Worm (Caenorhabditis elegans) whole organism, L2 larva: ENCODE results near the gene Y38H6C.8.

ENCODE experiments used
- C34F6.9 ChIP-seq: fragments of 150-350 bp; optimal IDR thresholded peaks from 2 replicates; lab custom pipeline; 2014; ENCODE audit warnings: missing biosample characterization, missing genetic modification characterization
- F13H6.1 ChIP-seq: sonication (generic microtip); optimal IDR thresholded peaks from 2 replicates; lab custom pipeline; 2016; ENCODE audit warnings: missing genetic modification characterization, missing compliant biosample characterization
- R02D3.7 ChIP-seq: fragments of 150-350 bp; optimal IDR thresholded peaks from 2 replicates; lab custom pipeline; 2014; ENCODE audit warnings: missing biosample characterization, missing genetic modification characterization
- ZK546.5 ChIP-seq: sonication (generic microtip); optimal IDR thresholded peaks from 2 replicates; lab custom pipeline; 2017; ENCODE audit warnings: missing biosample characterization, missing genetic modification characterization
- aly-2 ChIP-seq: fragments of 150-350 bp; optimal IDR thresholded peaks from 2 replicates; lab custom pipeline; 2014; ENCODE audit warnings: missing biosample characterization, missing genetic modification characterization
- ceh-16 ChIP-seq: fragments of 150-350 bp; optimal IDR thresholded peaks from 2 replicates; lab custom pipeline; 2014; ENCODE audit warnings: missing biosample characterization, missing genetic modification characterization
- ceh-82 ChIP-seq: fragments of 150-350 bp; optimal IDR thresholded peaks from 2 replicates; lab custom pipeline; 2014; ENCODE audit warnings: missing biosample characterization, missing genetic modification characterization
- crh-2 ChIP-seq: sonication (generic microtip); optimal IDR thresholded peaks from 2 replicates; lab custom pipeline; 2017; ENCODE audit warnings: missing biosample characterization, missing genetic modification characterization
- dmd-4 ChIP-seq: sonication (generic microtip); optimal IDR thresholded peaks from 2 replicates; lab custom pipeline; 2017; ENCODE audit warnings: missing biosample characterization, missing genetic modification characterization
- egl-27 ChIP-seq: sonication (generic microtip); optimal IDR thresholded peaks from 3 replicates; lab custom pipeline; 2017; ENCODE audit warnings: missing biosample characterization, missing genetic modification reagents, missing genetic modification characterization
- elt-1 ChIP-seq: fragments of 150-350 bp; optimal IDR thresholded peaks from 2 replicates; lab custom pipeline; 2014; ENCODE audit warnings: missing biosample characterization, missing genetic modification characterization
- fos-1 ChIP-seq: fragments of 150-350 bp; optimal IDR thresholded peaks from 2 replicates; lab custom pipeline; 2014; ENCODE audit warnings: missing biosample characterization, missing genetic modification characterization
- gmeb-1 ChIP-seq: fragments of 150-350 bp; optimal IDR thresholded peaks from 2 replicates; lab custom pipeline; 2014; ENCODE audit warnings: missing biosample characterization, missing genetic modification characterization
- lin-11 ChIP-seq: fragments of 150-350 bp; sonication (generic microtip); optimal IDR thresholded peaks from 2 replicates; lab custom pipeline; 2014; ENCODE audit warnings: missing biosample characterization, missing genetic modification characterization, inconsistent platforms, mixed read lengths
- lin-39 ChIP-seq: fragments of 150-350 bp; optimal IDR thresholded peaks from 2 replicates; lab custom pipeline; 2014; ENCODE audit warnings: missing biosample characterization, missing genetic modification reagents, missing genetic modification characterization
- lsy-2 ChIP-seq, 2 experiments: fragments of 150-350 bp in 1 of 2; sonication (generic microtip) in 1 of 2; optimal IDR thresholded peaks; 2 replicates each; lab custom pipeline; 2014 to 2017; ENCODE audit warnings: missing biosample characterization in 2 of 2, missing genetic modification characterization in 2 of 2
- mab-5 ChIP-seq: fragments of 150-350 bp; optimal IDR thresholded peaks from 2 replicates; lab custom pipeline; 2014; ENCODE audit warnings: missing biosample characterization, missing genetic modification characterization
- mbf-1 ChIP-seq: sonication (generic microtip); optimal IDR thresholded peaks from 2 replicates; lab custom pipeline; 2017; ENCODE audit warnings: missing biosample characterization, missing genetic modification characterization
- mdl-1 ChIP-seq, 2 experiments: fragments of 150-350 bp in 1 of 2; sonication (generic microtip) in 1 of 2; optimal IDR thresholded peaks; 2 replicates each; lab custom pipeline; 2017; ENCODE audit warnings: missing biosample characterization in 2 of 2, missing genetic modification characterization in 2 of 2
- nhr-11 ChIP-seq: fragments of 150-350 bp; optimal IDR thresholded peaks from 2 replicates; lab custom pipeline; 2014; ENCODE audit warnings: missing biosample characterization, missing genetic modification characterization
- nhr-12 ChIP-seq: fragments of 150-350 bp; optimal IDR thresholded peaks from 2 replicates; lab custom pipeline; 2014; ENCODE audit warnings: missing biosample characterization, missing genetic modification characterization
- nhr-129 ChIP-seq: fragments of 150-350 bp; optimal IDR thresholded peaks from 2 replicates; lab custom pipeline; 2014; ENCODE audit warnings: missing biosample characterization, missing genetic modification characterization
- nhr-21 ChIP-seq: fragments of 150-350 bp; optimal IDR thresholded peaks from 2 replicates; lab custom pipeline; 2014; ENCODE audit warnings: missing biosample characterization, missing genetic modification characterization
- nhr-237 ChIP-seq: fragments of 150-350 bp; optimal IDR thresholded peaks from 2 replicates; lab custom pipeline; 2014; ENCODE audit warnings: missing biosample characterization, missing genetic modification characterization
- nhr-25 ChIP-seq: fragments of 150-350 bp; sonication (generic microtip); optimal IDR thresholded peaks from 3 replicates; lab custom pipeline; 2014; ENCODE audit warnings: missing biosample characterization, missing genetic modification characterization
- nhr-6 ChIP-seq: fragments of 150-350 bp; optimal IDR thresholded peaks from 2 replicates; lab custom pipeline; 2014; ENCODE audit warnings: missing biosample characterization, missing genetic modification characterization
- nhr-77 ChIP-seq: fragments of 150-350 bp; optimal IDR thresholded peaks from 2 replicates; lab custom pipeline; 2014; ENCODE audit warnings: missing biosample characterization, missing genetic modification characterization
- peb-1 ChIP-seq: fragments of 150-350 bp; optimal IDR thresholded peaks from 2 replicates; lab custom pipeline; 2014; ENCODE audit warnings: missing biosample characterization, missing genetic modification characterization
- sem-4 ChIP-seq: fragments of 150-350 bp; optimal IDR thresholded peaks from 2 replicates; lab custom pipeline; 2014; ENCODE audit warnings: missing biosample characterization, missing genetic modification reagents, missing genetic modification characterization
- skn-1 ChIP-seq: sonication (generic microtip); optimal IDR thresholded peaks from 2 replicates; lab custom pipeline; 2017; ENCODE audit warnings: missing biosample characterization, missing genetic modification characterization
- sma-3 ChIP-seq: sonication (generic microtip); optimal IDR thresholded peaks from 2 replicates; lab custom pipeline; 2016; ENCODE audit warnings: missing genetic modification reagents, missing genetic modification characterization, missing compliant biosample characterization
- sma-9 ChIP-seq, 2 experiments: fragments of 150-350 bp in 1 of 2; sonication (generic microtip) in 1 of 2; optimal IDR thresholded peaks; 2 replicates each; lab custom pipeline; 2014 to 2016; ENCODE audit warnings: missing genetic modification characterization in 2 of 2, mild to moderate bottlenecking in 1 of 2, missing biosample characterization in 1 of 2, missing compliant biosample characterization in 1 of 2, missing genetic modification reagents in 1 of 2, moderate library complexity in 1 of 2
- snpc-4 ChIP-seq: fragments of 150-350 bp; optimal IDR thresholded peaks from 2 replicates; lab custom pipeline; 2014; ENCODE audit warnings: missing biosample characterization, missing genetic modification characterization
- unc-39 ChIP-seq: fragments of 150-350 bp; optimal IDR thresholded peaks from 2 replicates; lab custom pipeline; 2014; ENCODE audit warnings: missing biosample characterization, missing genetic modification characterization
- unc-55 ChIP-seq: fragments of 150-350 bp; sonication (generic microtip); optimal IDR thresholded peaks from 3 replicates; lab custom pipeline; 2014; ENCODE audit warnings: missing biosample characterization, missing genetic modification reagents, missing genetic modification characterization
- unc-62 ChIP-seq: fragments of 150-350 bp; optimal IDR thresholded peaks from 2 replicates; lab custom pipeline; 2014; ENCODE audit warnings: missing biosample characterization, missing genetic modification reagents, missing genetic modification characterization
- ztf-1 ChIP-seq: fragments of 200-800 bp; sonication (Bioruptor generic); conservative IDR thresholded peaks from 2 replicates; pipeline ENCODE4 v1.3.6; 2022; ENCODE audit warnings: missing genetic modification characterization, missing compliant biosample characterization
- ztf-4 ChIP-seq: fragments of 150-350 bp; optimal IDR thresholded peaks from 2 replicates; lab custom pipeline; 2014; ENCODE audit warnings: missing biosample characterization, missing genetic modification characterization

Gene Y38H6C.8

DNA sequence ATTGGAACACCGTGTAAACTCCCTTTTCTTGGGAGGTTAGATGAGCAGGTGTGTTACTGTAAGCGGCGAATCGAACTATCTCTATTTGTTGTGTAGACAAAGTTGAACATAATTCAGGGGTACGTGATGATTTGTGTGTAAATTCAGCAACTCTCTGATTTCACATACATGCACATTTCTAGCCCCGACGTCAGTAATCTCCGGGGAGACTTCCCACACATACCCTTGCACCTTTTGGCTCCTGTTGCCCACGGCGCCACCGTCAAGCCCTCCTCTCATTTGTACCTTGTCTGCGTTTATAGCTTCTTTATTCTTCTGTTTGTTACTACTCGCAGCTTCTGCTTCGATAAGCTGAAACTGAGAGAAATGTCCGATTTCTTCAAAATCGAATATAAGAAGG, 5.2 kb downstream of the Y38H6C.8 start, which contains the start of gene Y38H6C.25:
TSS of gene Y38H6C.25 (plus strand) at position 301 of the 400 bp plus-strand sequence.
- TF ChIP-seq unc-62 (GFP tag; lab: Kevin White, UChicago) = no peak
- no peak for TF ChIP-seq ztf-1 (GFP tag; lab: Robert Waterston, UW)
- no peak for TF ChIP-seq ceh-16 (tag; lab: Kevin White, UChicago)
- no peak for TF ChIP-seq nhr-6
- TF ChIP-seq ztf-4 (tag; lab: Kevin White, UChicago) = no peak
- TF ChIP-seq aly-2 (tag; lab: Kevin White, UChicago) = no peak
- no peak for TF ChIP-seq nhr-12 (tag; lab: Kevin White, UChicago)
- TF ChIP-seq elt-1 = no peak
- TF ChIP-seq snpc-4 (tag; lab: Kevin White, UChicago) = no peak
- TF ChIP-seq lin-39 = no peak
- TF ChIP-seq R02D3.7 (tag; lab: Kevin White, UChicago) = no peak
- TF ChIP-seq F13H6.1 (tag; lab: Kevin White, UChicago) = no peak
- TF ChIP-seq peb-1 (tag; lab: Kevin White, UChicago) = no peak
- TF ChIP-seq lin-11 = no peak

DNA sequence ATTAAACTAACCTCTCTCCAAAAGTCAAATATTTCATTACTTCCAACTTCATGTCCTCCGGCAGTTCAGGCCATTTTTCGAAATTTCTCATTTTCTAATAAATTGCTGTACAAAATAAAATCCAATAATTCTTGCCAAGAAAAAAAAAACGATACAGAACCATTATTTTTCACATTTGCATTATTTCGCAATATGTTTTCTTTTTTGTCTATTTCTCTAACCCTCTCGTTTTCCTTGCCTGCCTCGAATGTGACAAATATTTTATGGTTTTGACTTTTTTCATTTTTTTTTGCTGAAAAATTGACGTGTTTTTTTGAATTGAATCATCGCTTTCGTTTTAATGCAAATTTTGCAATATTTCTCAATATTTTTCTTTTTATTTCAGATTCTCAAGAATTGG, 8.5 kb downstream of the Y38H6C.8 start, which contains the start of the genes Y38H6C.9 and fbxa-150:
TSS of gene Y38H6C.9 (minus strand) at position 52 of the 400 bp plus-strand sequence.
TSS of gene fbxa-150 (plus strand) at position 380 of the 400 bp plus-strand sequence.
- TF ChIP-seq snpc-4 (tag; lab: Kevin White, UChicago) (no peak), mbf-1 (tag; lab: Kevin White, UChicago) (no peak), nhr-25 (no peak), mab-5 (tag; lab: Kevin White, UChicago) (no peak), nhr-237 (tag; lab: Kevin White, UChicago) (no peak), elt-1 (no peak), ceh-16 (tag; lab: Kevin White, UChicago) (no peak), C34F6.9 (tag; lab: Kevin White, UChicago) (peak; percentile 75), ceh-82 (tag; lab: Kevin White, UChicago) (no peak), peb-1 (tag; lab: Kevin White, UChicago) (no peak), fos-1 (peak; percentile 23), egl-27 (tag; lab: Kevin White, UChicago) (no peak), nhr-77 (tag; lab: Kevin White, UChicago) (no peak), skn-1 (tag; lab: Kevin White, UChicago) (no peak), lsy-2 (tag; optimal IDR thresholded peaks at IDR 0.05; lab: Kevin White, UChicago) (no peak), unc-39 (tag; lab: Kevin White, UChicago) (no peak), unc-55 (peak; percentile 65), nhr-21 (tag; lab: Kevin White, UChicago) (no peak), dmd-4 (tag; lab: Kevin White, UChicago) (no peak)

DNA sequence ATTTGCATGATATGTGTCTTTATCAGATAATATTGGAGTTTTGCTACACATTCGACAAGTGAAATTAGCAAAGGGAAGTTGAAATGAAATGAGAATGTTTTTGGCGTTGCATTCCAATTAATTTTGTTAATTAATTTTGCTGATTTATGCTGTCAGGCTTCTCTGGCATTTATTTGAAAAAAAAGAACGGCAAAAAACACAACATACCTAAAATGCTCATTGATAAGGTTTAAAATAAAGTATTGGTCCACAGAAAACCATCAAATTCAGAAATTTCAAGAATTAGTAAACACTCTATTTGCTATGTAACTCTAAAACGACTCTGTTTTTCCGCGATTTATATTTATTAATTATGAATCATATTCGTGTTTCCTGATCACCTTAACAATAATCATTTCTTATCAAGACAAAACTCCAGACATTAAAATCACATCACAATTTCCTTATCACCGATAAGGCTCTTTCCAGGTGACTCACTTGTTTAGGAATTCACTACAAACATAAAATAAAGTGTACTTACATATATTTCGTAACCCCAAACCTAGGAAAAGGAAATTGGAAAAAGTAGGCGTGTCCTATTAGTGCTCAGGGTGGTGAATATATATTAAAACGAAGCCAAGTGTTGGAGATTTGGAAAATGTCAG, 12.2 kb downstream of the Y38H6C.8 start, which contains the start of the genes srh-166 and Y38H6C.24:
TSS of gene srh-166 (minus strand) at position 51 of the 644 bp plus-strand sequence.
TSS of gene Y38H6C.24 (plus strand) at position 620 of the 644 bp plus-strand sequence.
- no peak for TF ChIP-seq aly-2 (tag; lab: Kevin White, UChicago)
- TF ChIP-seq gmeb-1 (tag; lab: Kevin White, UChicago) = peak; percentile 17
- TF ChIP-seq R02D3.7 (tag; lab: Kevin White, UChicago) = no peak
- TF ChIP-seq F13H6.1 (tag; lab: Kevin White, UChicago) = no peak
- peak; percentile 98 for TF ChIP-seq fos-1
- TF ChIP-seq sma-9 (GFP tag; optimal IDR thresholded peaks at IDR 0.05; lab: Kevin White, UChicago) = peak; percentile 64
- TF ChIP-seq sma-9 (tag; optimal IDR thresholded peaks at IDR 0.05; lab: Kevin White, UChicago) = no peak

DNA sequence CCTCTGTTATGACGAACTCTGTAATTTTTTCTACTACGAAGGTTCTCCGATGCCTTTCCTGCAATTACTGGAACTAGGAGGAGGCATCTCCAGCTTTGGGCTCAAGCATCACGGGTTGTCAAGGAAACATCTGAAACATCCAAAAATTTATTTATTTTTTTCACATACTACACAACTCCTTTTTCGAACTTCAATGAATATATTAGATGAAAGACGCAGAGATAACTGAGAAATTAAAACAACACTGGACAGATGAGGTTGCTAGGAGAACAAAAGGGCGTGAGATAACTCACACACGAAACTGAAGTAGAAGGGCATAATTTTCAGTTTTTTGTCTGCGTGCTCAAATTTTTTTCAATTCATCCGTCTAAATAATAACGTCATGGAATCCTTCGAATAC, 13.7 kb downstream of the Y38H6C.8 start, which contains the start of gene Y38H6C.13:
TSS of gene Y38H6C.13 (plus strand) at position 301 of the 400 bp plus-strand sequence.
- TF ChIP-seq sma-3 (GFP tag; lab: Kevin White, UChicago) (no peak), elt-1 (no peak), snpc-4 (tag; lab: Kevin White, UChicago) (no peak), nhr-129 (tag; lab: Kevin White, UChicago) (no peak), mdl-1 (tag; optimal IDR thresholded peaks at IDR 0.05; lab: Kevin White, UChicago) (no peak), R02D3.7 (tag; lab: Kevin White, UChicago) (no peak), ceh-16 (tag; lab: Kevin White, UChicago) (no peak), aly-2 (tag; lab: Kevin White, UChicago) (no peak), fos-1 (no peak), peb-1 (tag; lab: Kevin White, UChicago) (no peak), ztf-4 (tag; lab: Kevin White, UChicago) (no peak), lsy-2 (tag; optimal IDR thresholded peaks at IDR 0.05; lab: Kevin White, UChicago) (no peak), dmd-4 (tag; lab: Kevin White, UChicago) (no peak), sem-4 (tag; lab: Kevin White, UChicago) (no peak), crh-2 (tag; lab: Kevin White, UChicago) (no peak), lin-11 (no peak), nhr-21 (tag; lab: Kevin White, UChicago) (no peak), nhr-11 (tag; lab: Kevin White, UChicago) (no peak), ZK546.5 (tag; lab: Kevin White, UChicago) (no peak), nhr-237 (tag; lab: Kevin White, UChicago) (no peak)
